Fruit fly (Drosophila melanogaster): ENCODE results near the gene CG42828.

DNA sequence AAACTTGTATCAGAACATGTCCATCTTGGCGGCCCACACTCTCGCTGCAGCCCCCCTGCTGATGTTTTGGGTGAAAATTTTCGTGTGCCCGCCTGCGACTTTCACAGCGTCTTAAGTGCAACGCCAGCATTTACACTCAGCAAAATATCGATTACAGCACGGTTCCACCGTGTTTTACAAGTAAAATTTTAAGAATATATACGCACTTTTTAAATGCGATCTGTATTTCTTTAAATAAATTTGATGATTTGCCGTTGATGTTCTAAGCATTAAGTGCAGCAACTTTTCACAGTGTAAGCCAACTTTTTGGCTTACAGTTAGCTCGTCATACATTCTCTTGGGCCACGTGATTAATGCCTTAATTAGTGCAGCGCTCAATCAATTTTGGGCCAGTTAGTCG, 44.1 kb downstream of the CG42828 start:
- no peak for TF ChIP-seq usp (GFP tag; optimal IDR thresholded peaks at IDR 0.05)
- TF ChIP-seq Dll (optimal IDR thresholded peaks at IDR 0.05), result no peak
- no peak for TF ChIP-seq CG8478 (optimal IDR thresholded peaks at IDR 0.05)
